Worm (Caenorhabditis elegans) whole organism, L3 larva: ENCODE data around the gene Y57G11C.1142.
"Not testable (repeated sequence)": the region's sequence is repeated elsewhere in the genome, so short reads cannot be mapped to it uniquely, and the experiment has no call there.

Experiments used
- aly-2 ChIP-seq: fragments of 150-350 bp; optimal IDR thresholded peaks from 2 replicates; lab custom pipeline; 2014; ENCODE audit warnings: missing biosample characterization, missing genetic modification characterization
- ama-1 ChIP-seq: fragments of 150-350 bp; optimal IDR thresholded peaks from 2 replicates; lab custom pipeline; 2018
- mdl-1 ChIP-seq: fragments of 150-350 bp; optimal IDR thresholded peaks from 2 replicates; lab custom pipeline; 2014; ENCODE audit warnings: missing biosample characterization, missing genetic modification characterization
- mml-1 ChIP-seq: fragments of 150-350 bp; sonication (generic microtip); optimal IDR thresholded peaks from 3 replicates; lab custom pipeline; 2014; ENCODE audit warnings: missing biosample characterization, missing genetic modification characterization
- unc-39 ChIP-seq: sonication (generic microtip); optimal IDR thresholded peaks from 4 replicates; lab custom pipeline; 2017; ENCODE audit warnings: missing biosample characterization, missing genetic modification characterization

The Y57G11C.1142 gene

DNA sequence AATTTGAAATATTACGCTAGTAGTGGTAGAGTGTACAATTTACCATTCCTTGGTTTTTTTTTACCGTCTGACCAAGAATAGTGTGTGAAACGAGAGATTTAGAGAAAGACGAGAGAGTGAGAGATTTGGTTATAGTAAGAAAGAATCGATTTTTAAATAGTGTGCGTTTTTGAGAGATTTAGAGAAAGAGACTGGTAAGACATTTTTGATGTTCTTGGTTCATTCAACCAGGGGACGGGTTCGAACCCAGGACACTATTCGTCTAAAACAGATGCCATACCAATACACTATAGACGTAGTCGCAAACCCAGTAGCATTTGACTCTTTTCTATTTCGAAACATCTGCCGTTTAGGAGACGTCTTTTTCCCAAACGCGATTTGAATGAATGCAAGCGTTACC, 35.7 kb downstream of the Y57G11C.1142 start (continued):
- no peak for TF ChIP-seq unc-39 (tag; lab: Kevin White, UChicago)
- peak; percentile 43 for TF ChIP-seq aly-2 (tag; lab: Kevin White, UChicago)

DNA sequence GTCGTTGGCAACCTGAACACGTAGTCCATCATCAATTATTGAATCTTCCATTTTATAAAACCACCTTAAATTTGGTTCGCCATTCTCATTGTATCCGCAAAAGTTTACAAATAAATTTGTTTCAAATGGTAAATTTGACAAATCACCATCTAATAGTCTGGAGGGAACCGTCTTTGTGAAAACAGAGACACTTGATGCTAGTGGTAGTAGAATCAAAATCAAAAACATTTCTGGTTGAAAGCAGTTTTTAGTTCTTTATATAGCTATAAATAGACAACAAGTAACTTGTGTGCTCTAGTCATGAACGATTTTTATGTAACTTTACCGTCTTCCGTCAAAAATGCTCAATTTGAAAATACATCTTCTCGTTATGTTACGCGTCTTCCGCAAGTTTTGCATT, 40.6 kb downstream of the Y57G11C.1142 start, which contains the start of gene Y57G11C.20:
Gene Y57G11C.20, plus strand, starts transcription at position 301 of the 400 bp plus-strand sequence.
- not testable (repeated sequence) for TF ChIP-seq mml-1 (tag; lab: Kevin White, UChicago); ama-1; mdl-1 (tag; lab: Kevin White, UChicago)
